Worm (Caenorhabditis elegans) whole organism, L4/young adult: ENCODE results near the gene T21D12.7.

Experiments used
- W03F9.2 ChIP-seq: fragments of 150-350 bp; optimal IDR thresholded peaks from 2 replicates; lab custom pipeline; 2014; ENCODE audit warnings: missing biosample characterization, missing genetic modification characterization
- dao-5 ChIP-seq: sonication (generic microtip); optimal IDR thresholded peaks from 2 replicates; lab custom pipeline; 2016; ENCODE audit warnings: missing genotype, missing genetic modification characterization, moderate library complexity, missing compliant biosample characterization
- him-1 ChIP-seq: sonication (generic microtip); optimal IDR thresholded peaks from 2 replicates; lab custom pipeline; 2016; ENCODE audit warnings: missing genotype, missing genetic modification reagents, missing genetic modification characterization, missing compliant biosample characterization

T21D12.7 gene

ce11 chrIV:291356-291755 lies at the start of gene T21D12.7:
Gene T21D12.7, minus strand, starts transcription at chrIV:291456.
- TF ChIP-seq W03F9.2 (tag; lab: Kevin White, UChicago) (no peak), him-1 (no peak), dao-5 (no peak)

- TF ChIP-seq W03F9.2 (tag; lab: Kevin White, UChicago) (no peak), dao-5 (no peak), him-1 (no peak)
These were observed 48.3 kb upstream of the T21D12.7 start, which contains the start of gene cdh-8 for ce11 chrIV:339508-339907. Gene cdh-8, plus strand, starts transcription at chrIV:339808.

ce11 chrIV:338192-338831 lies 47.1 kb upstream of the T21D12.7 start:
- TF ChIP-seq W03F9.2 (tag; lab: Kevin White, UChicago) (no peak), him-1 (no peak), dao-5 (no peak)

ce11 chrIV:337128-337646 lies 45.9 kb upstream of the T21D12.7 start, which contains the start of gene pxmp-4:
Gene pxmp-4, minus strand, starts transcription at chrIV:337178.
- no peak for TF ChIP-seq dao-5
- peak; percentile 41 for TF ChIP-seq W03F9.2 (tag; lab: Kevin White, UChicago)

ce11 chrIV:330523-330922 lies 39.3 kb upstream of the T21D12.7 start, which contains the start of gene F18F11.4:
Gene F18F11.4, plus strand, starts transcription at chrIV:330823.
- TF ChIP-seq dao-5 (no peak), W03F9.2 (tag; lab: Kevin White, UChicago) (no peak), him-1 (no peak)

- TF ChIP-seq him-1 (no peak), dao-5 (no peak), W03F9.2 (tag; lab: Kevin White, UChicago) (no peak)
These were observed 35.4 kb upstream of the T21D12.7 start, which contains the start of gene col-101 for ce11 chrIV:326564-327070. Gene col-101, minus strand, starts transcription at chrIV:327020.

- TF ChIP-seq him-1 (no peak), dao-5 (no peak), W03F9.2 (tag; lab: Kevin White, UChicago) (no peak)
These were observed 34.4 kb upstream of the T21D12.7 start for ce11 chrIV:325640-326039.

ce11 chrIV:324759-325158 lies 33.5 kb upstream of the T21D12.7 start, which contains the start of gene drl-1:
Gene drl-1, plus strand, starts transcription at chrIV:325059.
- TF ChIP-seq dao-5, result no peak
- TF ChIP-seq W03F9.2 (tag; lab: Kevin White, UChicago), result no peak
- TF ChIP-seq him-1, result no peak

ce11 chrIV:322497-322896 lies 31.2 kb upstream of the T21D12.7 start, which contains the start of gene grl-26:
Gene grl-26, minus strand, starts transcription at chrIV:322814.
- TF ChIP-seq him-1 (no peak), dao-5 (peak; percentile 81), W03F9.2 (tag; lab: Kevin White, UChicago) (peak; percentile 47)

ce11 chrIV:320380-320779 lies 29.1 kb upstream of the T21D12.7 start, which contains the start of gene dsc-4:
Gene dsc-4, minus strand, starts transcription at chrIV:320544.
- no peak for TF ChIP-seq dao-5
- no peak for TF ChIP-seq W03F9.2 (tag; lab: Kevin White, UChicago)
- no peak for TF ChIP-seq him-1

ce11 chrIV:319654-320053 lies 28.4 kb upstream of the T21D12.7 start:
- no peak for TF ChIP-seq him-1

ce11 chrIV:314475-314874 lies 23.2 kb upstream of the T21D12.7 start:
- TF ChIP-seq W03F9.2 (tag; lab: Kevin White, UChicago), result no peak
- no peak for TF ChIP-seq dao-5
- TF ChIP-seq him-1, result no peak

ce11 chrIV:313615-314014 lies 22.4 kb upstream of the T21D12.7 start, which contains the start of gene snai-1:
Gene snai-1, minus strand, starts transcription at chrIV:313715.
- TF ChIP-seq him-1 (no peak), dao-5 (no peak), W03F9.2 (tag; lab: Kevin White, UChicago) (no peak)

ce11 chrIV:309526-309925 lies 18.3 kb upstream of the T21D12.7 start:
- TF ChIP-seq him-1, result no peak
- TF ChIP-seq W03F9.2 (tag; lab: Kevin White, UChicago), result no peak
- no peak for TF ChIP-seq dao-5

ce11 chrIV:307205-307604 lies 15.9 kb upstream of the T21D12.7 start, which contains the start of gene swt-1:
Gene swt-1, plus strand, starts transcription at chrIV:307505.
- TF ChIP-seq dao-5 (no peak), W03F9.2 (tag; lab: Kevin White, UChicago) (no peak), him-1 (no peak)
